Worm (Caenorhabditis elegans) whole organism, L1 larva: ENCODE measurements around the gene T04F8.8.

Source experiments
- C04F5.9 ChIP-seq: sonication (generic microtip); optimal IDR thresholded peaks from 2 replicates; lab custom pipeline; 2016; ENCODE audit warnings: missing genetic modification characterization, missing compliant biosample characterization
- C16A3.4 ChIP-seq: fragments of 150-350 bp; optimal IDR thresholded peaks from 2 replicates; lab custom pipeline; 2014; ENCODE audit warnings: missing biosample characterization, missing genetic modification characterization
- C34B4.2 ChIP-seq: sonication (generic microtip); optimal IDR thresholded peaks from 2 replicates; lab custom pipeline; 2017; ENCODE audit warnings: mild to moderate bottlenecking, missing genetic modification characterization, missing compliant biosample characterization
- ceh-82 ChIP-seq, 3 experiments: fragments of 150-350 bp in 1 of 3; sonication (generic microtip) in 2 of 3; optimal IDR thresholded peaks; 2 replicates each; lab custom pipeline; 2014 to 2017; ENCODE audit warnings: missing biosample characterization in 3 of 3, missing genetic modification characterization in 3 of 3
- ces-1 ChIP-seq: fragments of 150-350 bp; optimal IDR thresholded peaks from 2 replicates; lab custom pipeline; 2014; ENCODE audit warnings: missing biosample characterization, missing genetic modification reagents, missing genetic modification characterization
- dpl-1 ChIP-seq, 3 experiments: fragments of 150-350 bp in 2 of 3; sonication (generic microtip) in 1 of 3; optimal IDR thresholded peaks; 2 replicates each; lab custom pipeline; 2014 to 2017; ENCODE audit warnings: missing biosample characterization in 3 of 3, missing genetic modification characterization in 3 of 3, missing genetic modification reagents in 3 of 3
- dsc-1 ChIP-seq: sonication (generic microtip); optimal IDR thresholded peaks from 2 replicates; lab custom pipeline; 2016; ENCODE audit warnings: mild to moderate bottlenecking, missing genetic modification characterization, missing compliant biosample characterization
- efl-1 ChIP-seq, 4 experiments: fragments of 150-350 bp; optimal IDR thresholded peaks in 3 of 4; peaks in 1 of 4; 1 replicate in 1 of 4; 2 replicates in 3 of 4; lab custom pipeline; 2014; ENCODE audit warnings: missing biosample characterization in 2 of 4, missing genetic modification characterization in 2 of 4, missing genetic modification reagents in 2 of 4
- elt-2 ChIP-seq: sonication (generic microtip); optimal IDR thresholded peaks from 2 replicates; lab custom pipeline; 2016; ENCODE audit warnings: missing genetic modification characterization, mild to moderate bottlenecking, inconsistent platforms, missing compliant biosample characterization, missing genetic modification reagents
- fkh-10 ChIP-seq: sonication (generic microtip); optimal IDR thresholded peaks from 2 replicates; lab custom pipeline; 2017; ENCODE audit warnings: missing biosample characterization, missing genetic modification reagents, missing genetic modification characterization
- fkh-4 ChIP-seq: sonication (generic microtip); optimal IDR thresholded peaks from 2 replicates; lab custom pipeline; 2016; ENCODE audit warnings: missing compliant biosample characterization, missing genetic modification characterization, borderline replicate concordance
- fkh-8 ChIP-seq: sonication (generic microtip); optimal IDR thresholded peaks from 2 replicates; lab custom pipeline; 2016; ENCODE audit warnings: mild to moderate bottlenecking, missing genetic modification characterization, missing compliant biosample characterization
- fos-1 ChIP-seq: fragments of 150-350 bp; optimal IDR thresholded peaks from 2 replicates; lab custom pipeline; 2014; ENCODE audit warnings: missing biosample characterization, missing genetic modification characterization
- grh-1 ChIP-seq: fragments of 200-800 bp; sonication (Bioruptor generic); IDR thresholded peaks from 2 replicates; pipeline ENCODE4 v1.3.6; 2022; ENCODE audit warnings: missing genetic modification reagents, missing genetic modification characterization, missing compliant biosample characterization
- hlh-17 ChIP-seq: fragments of 200-800 bp; sonication (Bioruptor generic); optimal IDR thresholded peaks from 2 replicates; lab custom pipeline; 2018; ENCODE audit warnings: missing genetic modification characterization, mild to moderate bottlenecking, missing compliant biosample characterization, moderate library complexity, borderline replicate concordance
- hpl-2 ChIP-seq: fragments of 150-350 bp; optimal IDR thresholded peaks from 2 replicates; lab custom pipeline; 2014; ENCODE audit warnings: missing biosample characterization, missing genetic modification reagents, missing genetic modification characterization
- lin-13 ChIP-seq: fragments of 150-350 bp; optimal IDR thresholded peaks from 2 replicates; lab custom pipeline; 2014; ENCODE audit warnings: missing biosample characterization, missing genetic modification reagents, missing genetic modification characterization
- lin-14 ChIP-seq: fragments of 200-800 bp; sonication (Bioruptor generic); optimal IDR thresholded peaks from 2 replicates; lab custom pipeline; 2018; ENCODE audit warnings: mild to moderate bottlenecking, missing genetic modification characterization, moderate library complexity, missing compliant biosample characterization
- lsy-2 ChIP-seq, 2 experiments: fragments of 150-350 bp; optimal IDR thresholded peaks; 2 replicates each; lab custom pipeline; 2014; ENCODE audit warnings: missing biosample characterization in 2 of 2, missing genetic modification characterization in 2 of 2
- mef-2 ChIP-seq: fragments of 150-350 bp; optimal IDR thresholded peaks from 2 replicates; lab custom pipeline; 2014; ENCODE audit warnings: missing biosample characterization, missing genetic modification characterization
- mep-1 ChIP-seq: fragments of 150-350 bp; optimal IDR thresholded peaks from 2 replicates; lab custom pipeline; 2014; ENCODE audit warnings: missing biosample characterization, missing genetic modification characterization
- nhr-19 ChIP-seq: fragments of 200-800 bp; sonication (Bioruptor generic); conservative IDR thresholded peaks from 2 replicates; pipeline ENCODE4 v1.3.6; 2022; ENCODE audit warnings: missing genetic modification characterization, missing compliant biosample characterization
- nhr-20 ChIP-seq: sonication (generic microtip); optimal IDR thresholded peaks from 2 replicates; lab custom pipeline; 2016; ENCODE audit warnings: mild to moderate bottlenecking, missing genetic modification characterization, missing compliant biosample characterization
- nhr-237 ChIP-seq: fragments of 150-350 bp; optimal IDR thresholded peaks from 2 replicates; lab custom pipeline; 2014; ENCODE audit warnings: missing biosample characterization, missing genetic modification characterization
- nhr-28 ChIP-seq: fragments of 150-350 bp; optimal IDR thresholded peaks from 2 replicates; lab custom pipeline; 2014; ENCODE audit warnings: missing biosample characterization, missing genetic modification characterization
- nhr-47 ChIP-seq: sonication (generic microtip); optimal IDR thresholded peaks from 2 replicates; lab custom pipeline; 2016; ENCODE audit warnings: mild to moderate bottlenecking, missing genetic modification characterization, moderate library complexity, missing compliant biosample characterization
- nhr-71 ChIP-seq: sonication (generic microtip); optimal IDR thresholded peaks from 2 replicates; lab custom pipeline; 2016; ENCODE audit warnings: mild to moderate bottlenecking, missing genetic modification characterization, moderate library complexity, missing compliant biosample characterization
- nhr-77 ChIP-seq: fragments of 150-350 bp; optimal IDR thresholded peaks from 2 replicates; lab custom pipeline; 2014; ENCODE audit warnings: missing biosample characterization, missing genetic modification characterization
- nhr-85 ChIP-seq: sonication (generic microtip); peaks from one replicate; lab custom pipeline; 2016; ENCODE audit warnings: missing genetic modification characterization, inconsistent platforms, missing compliant biosample characterization
- pax-3 ChIP-seq: fragments of 200-800 bp; sonication (Bioruptor generic); optimal IDR thresholded peaks from 2 replicates; lab custom pipeline; 2018; ENCODE audit warnings: mild to moderate bottlenecking, missing genetic modification characterization, moderate library complexity, missing compliant biosample characterization
- rnt-1 ChIP-seq: sonication (generic microtip); optimal IDR thresholded peaks from 2 replicates; lab custom pipeline; 2016; ENCODE audit warnings: mild to moderate bottlenecking, missing genetic modification characterization, moderate library complexity, missing compliant biosample characterization
- snu-23 ChIP-seq: sonication (generic microtip); optimal IDR thresholded peaks from 2 replicates; lab custom pipeline; 2016; ENCODE audit warnings: missing genetic modification characterization, missing compliant biosample characterization
- sptf-1 ChIP-seq: fragments of 150-350 bp; optimal IDR thresholded peaks from 2 replicates; lab custom pipeline; 2014; ENCODE audit warnings: missing biosample characterization, missing genetic modification characterization
- tbx-2 ChIP-seq: sonication (generic microtip); optimal IDR thresholded peaks from 2 replicates; lab custom pipeline; 2016; ENCODE audit warnings: missing genetic modification characterization, missing compliant biosample characterization
- unc-130 ChIP-seq: fragments of 150-350 bp; optimal IDR thresholded peaks from 2 replicates; lab custom pipeline; 2017; ENCODE audit warnings: missing biosample characterization, missing genetic modification characterization, inconsistent platforms
- unc-62 ChIP-seq: fragments of 150-350 bp; optimal IDR thresholded peaks from 2 replicates; lab custom pipeline; 2014; ENCODE audit warnings: missing biosample characterization, missing genetic modification reagents, missing genetic modification characterization
- unc-86 ChIP-seq: sonication (generic microtip); optimal IDR thresholded peaks from 2 replicates; lab custom pipeline; 2016; ENCODE audit warnings: missing genetic modification characterization, missing compliant biosample characterization
- vab-15 ChIP-seq: sonication (generic microtip); optimal IDR thresholded peaks from 2 replicates; lab custom pipeline; 2017; ENCODE audit warnings: missing genotype, mild to moderate bottlenecking, missing genetic modification characterization, missing compliant biosample characterization

Gene T04F8.8

ce11 chrX:11637721-11638120 lies 9.5 kb upstream of the T04F8.8 start:
- TF ChIP-seq dsc-1 (tag; lab: Kevin White, UChicago): peak; percentile 53
- no peak for TF ChIP-seq elt-2

- no peak for TF ChIP-seq unc-86 (tag; lab: Kevin White, UChicago)
- no peak for TF ChIP-seq vab-15
- no peak for TF ChIP-seq fos-1 (tag; lab: Kevin White, UChicago)
- no peak for TF ChIP-seq sptf-1 (tag; lab: Kevin White, UChicago)
- peak; percentile 13 for TF ChIP-seq nhr-47 (tag; lab: Kevin White, UChicago)
- no peak for TF ChIP-seq hpl-2 (GFP tag; lab: Kevin White, UChicago)
- no peak for TF ChIP-seq nhr-20 (tag; lab: Kevin White, UChicago)
- TF ChIP-seq C16A3.4: no peak
- peak; percentile 23 for TF ChIP-seq tbx-2 (tag; lab: Kevin White, UChicago)
- TF ChIP-seq grh-1 (GFP tag; lab: Robert Waterston, UW): no peak
- no peak for TF ChIP-seq mef-2 (tag; lab: Kevin White, UChicago)
- TF ChIP-seq fkh-4: no peak
- peak; percentile 65 for TF ChIP-seq lin-14
- TF ChIP-seq pax-3 (tag; lab: Kevin White, UChicago): no peak
- no peak for TF ChIP-seq hlh-17
- TF ChIP-seq efl-1 (optimal IDR thresholded peaks at IDR 0.05; lab: Kevin White, UChicago): no peak
- no peak for TF ChIP-seq efl-1 (GFP tag; optimal IDR thresholded peaks at IDR 0.05 in 1 of 2; lab: Kevin White, UChicago)
These were observed 8.3 kb upstream of the T04F8.8 start for ce11 chrX:11638987-11639386.

- peak; percentile 68 for TF ChIP-seq fkh-10
- no peak for TF ChIP-seq C34B4.2 (tag; lab: Kevin White, UChicago)
- peak; percentile 36 for TF ChIP-seq mep-1 (tag; lab: Kevin White, UChicago)
- peak in 1 of 3 experiments; percentile 13 for TF ChIP-seq ceh-82 (tag; optimal IDR thresholded peaks at IDR 0.05; lab: Kevin White, UChicago)
- TF ChIP-seq nhr-77 (tag; lab: Kevin White, UChicago): no peak
- peak; percentile 18 for TF ChIP-seq rnt-1
- TF ChIP-seq unc-62 (GFP tag; lab: Kevin White, UChicago): no peak
- TF ChIP-seq fos-1 (tag; lab: Kevin White, UChicago): no peak
- peak; percentile 81 for TF ChIP-seq lin-14
- TF ChIP-seq fkh-8: peak; percentile 11
- TF ChIP-seq vab-15: no peak
- no peak for TF ChIP-seq unc-130 (tag; lab: Kevin White, UChicago)
- peak in 1 of 2 experiments; percentile 32 for TF ChIP-seq lsy-2 (tag; optimal IDR thresholded peaks at IDR 0.05; lab: Kevin White, UChicago)
- no peak for TF ChIP-seq dpl-1 (GFP tag; optimal IDR thresholded peaks at IDR 0.05; lab: Kevin White, UChicago)
- TF ChIP-seq dsc-1 (tag; lab: Kevin White, UChicago): peak; percentile 13
- TF ChIP-seq nhr-71: peak; percentile 50
- no peak for TF ChIP-seq nhr-28
- TF ChIP-seq nhr-85: no peak
- no peak for TF ChIP-seq nhr-237 (tag; lab: Kevin White, UChicago)
- TF ChIP-seq snu-23: peak; percentile 15
- TF ChIP-seq lin-13 (GFP tag; lab: Kevin White, UChicago): no peak
- no peak for TF ChIP-seq ces-1 (GFP tag; lab: Kevin White, UChicago)
- no peak for TF ChIP-seq nhr-19 (GFP tag; lab: Robert Waterston, UW)
These were observed 6.7 kb upstream of the T04F8.8 start for ce11 chrX:11640463-11640995.

DNA sequence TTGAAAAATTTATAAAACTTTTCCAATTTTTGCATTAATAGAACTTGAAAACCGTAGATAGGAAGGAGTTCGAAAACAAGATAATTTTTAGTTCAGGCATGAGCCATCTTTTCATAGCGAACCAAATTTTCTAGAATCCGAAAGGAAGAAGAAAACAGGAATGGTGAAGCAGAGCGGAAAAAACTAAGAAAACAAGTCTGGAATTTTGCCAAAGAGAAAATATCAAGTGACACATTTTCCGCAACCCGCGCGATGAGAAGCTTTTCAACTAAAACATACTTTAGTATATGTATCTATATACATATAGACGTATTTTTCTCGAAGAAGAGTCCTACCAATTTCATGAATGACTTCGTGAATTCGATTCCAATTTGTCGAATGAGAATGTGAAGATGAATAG lies 5.7 kb upstream of the T04F8.8 start:
- TF ChIP-seq efl-1 (optimal IDR thresholded peaks at IDR 0.05; lab: Kevin White, UChicago): no peak
- TF ChIP-seq efl-1 (GFP tag; optimal IDR thresholded peaks at IDR 0.05 in 1 of 2; lab: Kevin White, UChicago): peak in 1 of 2 experiments; percentile 66
- no peak for TF ChIP-seq C04F5.9
